Worm (Caenorhabditis elegans): ENCODE measurements around the gene gadr-4.

DNA sequence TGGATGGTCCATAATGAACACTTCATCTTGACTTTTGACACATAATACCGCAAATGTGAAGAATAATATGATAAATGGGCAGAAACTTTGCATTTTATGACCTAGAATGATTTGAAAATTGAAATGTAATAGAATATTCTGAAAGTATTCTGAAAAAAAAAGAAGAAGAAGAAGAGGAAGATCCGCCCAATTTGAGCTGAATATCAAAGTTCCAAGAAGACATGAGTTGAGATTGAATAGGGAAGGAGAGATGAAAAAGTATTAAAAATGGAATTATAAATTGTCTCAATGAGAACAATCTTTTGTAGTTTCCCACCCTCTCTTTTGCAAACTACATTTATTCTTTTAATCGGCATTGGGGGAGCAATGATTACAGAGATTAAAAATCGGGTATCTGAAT, 30.1 kb downstream of the gadr-4 start, which contains the start of gene K07D4.4:
- TF ChIP-seq lin-39 (tag; optimal IDR thresholded peaks at IDR 0.05) (no peak), unc-30 (tag; optimal IDR thresholded peaks at IDR 0.05) (no peak)

Measured in whole organism, L1 larva.